Worm (Caenorhabditis elegans): Measurements from ENCODE around the gene C27B7.5.

Gene C27B7.5

DNA sequence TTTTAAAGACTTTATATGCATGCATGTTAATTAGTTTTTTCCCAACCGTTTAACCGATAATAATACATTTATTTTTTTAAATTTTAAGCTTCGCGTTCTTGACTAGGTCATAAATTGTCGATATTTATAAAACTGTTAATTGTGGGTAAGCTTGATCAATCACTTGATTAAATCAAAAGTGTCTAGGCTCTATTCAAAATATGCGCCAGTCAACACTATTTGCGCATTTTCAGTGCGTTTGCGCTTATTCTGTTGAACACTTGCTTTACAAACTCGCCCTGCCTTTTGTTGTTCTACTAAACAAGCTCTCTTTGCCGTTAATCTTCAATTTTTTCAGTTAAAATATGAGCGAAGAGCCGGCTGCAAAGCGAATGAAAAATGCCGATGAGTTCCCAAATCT lies 10.3 kb upstream of the C27B7.5 start, which contains the start of gene spr-2:
Gene spr-2, plus strand, starts transcription at position 332 of the 400 bp plus-strand sequence.
- TF ChIP-seq unc-42 (tag; optimal IDR thresholded peaks at IDR 0.05): peak; percentile 85
- peak; percentile 16 for TF ChIP-seq ceh-31 (tag; optimal IDR thresholded peaks at IDR 0.05)
- peak; percentile 36 for TF ChIP-seq unc-86 (tag; optimal IDR thresholded peaks at IDR 0.05)
- peak; percentile 8 for TF ChIP-seq fkh-10 (GFP tag; optimal IDR thresholded peaks at IDR 0.05)
- TF ChIP-seq ceh-14 (tag; optimal IDR thresholded peaks at IDR 0.05): peak; percentile 17
- TF ChIP-seq ceh-30 (tag; optimal IDR thresholded peaks at IDR 0.05): peak; percentile 13
- no peak for TF ChIP-seq unc-3 (GFP tag; conservative IDR thresholded peaks at IDR 0.05)
- TF ChIP-seq unc-3 (tag; optimal IDR thresholded peaks at IDR 0.05): no peak
- TF ChIP-seq hlh-30 (tag; optimal IDR thresholded peaks at IDR 0.05; ENCODE audit: insufficient read depth): peak; percentile 21
- no peak for TF ChIP-seq ceh-45 (GFP tag; IDR thresholded peaks at IDR 0.05)

DNA sequence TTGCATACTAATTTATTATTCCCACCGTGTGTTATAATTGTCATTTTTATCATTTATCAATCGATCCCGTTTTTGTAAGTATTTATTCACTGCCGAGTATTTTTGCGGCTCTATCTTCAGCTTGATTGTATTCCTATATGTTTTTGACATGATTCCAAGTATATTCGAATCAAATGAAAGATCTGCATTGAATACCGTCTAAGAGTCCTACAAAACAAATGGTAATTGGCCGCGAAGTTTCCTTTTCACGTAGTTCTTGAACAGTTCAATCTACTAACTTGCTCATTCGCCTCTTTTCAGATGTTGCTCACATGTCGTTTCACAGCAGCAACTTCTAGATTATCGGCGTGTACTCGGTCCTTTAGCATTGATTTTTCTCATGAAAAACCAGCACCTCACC lies 8.9 kb upstream of the C27B7.5 start, which contains the start of gene C27B7.2:
Gene C27B7.2, plus strand, starts transcription at position 301 of the 400 bp plus-strand sequence.
- TF ChIP-seq tbx-2 (tag; optimal IDR thresholded peaks at IDR 0.05): no peak
- TF ChIP-seq ceh-9 (tag; optimal IDR thresholded peaks at IDR 0.05): no peak
- TF ChIP-seq syd-9 (tag; optimal IDR thresholded peaks at IDR 0.05): no peak
- no peak for TF ChIP-seq lim-6 (tag; optimal IDR thresholded peaks at IDR 0.05)
- no peak for TF ChIP-seq ceh-30 (tag; optimal IDR thresholded peaks at IDR 0.05)
- no peak for TF ChIP-seq pha-2 (tag; optimal IDR thresholded peaks at IDR 0.05)

DNA sequence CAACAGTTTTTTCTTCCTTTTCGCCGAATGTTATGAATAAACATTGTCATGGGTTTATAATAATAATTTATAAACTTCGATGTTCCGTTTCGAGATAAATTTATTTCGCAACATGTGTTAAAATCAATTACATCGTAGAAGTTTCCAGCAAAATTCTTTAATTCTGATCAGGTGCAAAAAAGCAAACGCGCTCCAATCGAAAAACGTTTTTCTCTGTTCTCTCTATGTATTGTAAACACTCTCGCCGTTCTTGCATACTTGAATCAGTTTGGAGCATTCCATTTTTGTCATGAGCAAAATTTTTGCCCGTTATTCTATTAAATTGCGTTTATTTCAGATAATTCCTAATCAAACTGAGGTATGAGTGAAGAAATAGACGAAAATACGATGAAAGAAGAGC lies 7.7 kb upstream of the C27B7.5 start, which contains the start of gene rad-54.L2:
Gene rad-54.L2, plus strand, starts transcription at position 332 of the 400 bp plus-strand sequence.
- TF ChIP-seq pax-1 (tag; optimal IDR thresholded peaks at IDR 0.05) (peak; percentile 46), unc-55 (GFP tag; optimal IDR thresholded peaks at IDR 0.05) (peak; percentile 62), fkh-6 (tag; optimal IDR thresholded peaks at IDR 0.05) (no peak), ceh-22 (tag; optimal IDR thresholded peaks at IDR 0.05) (no peak), ceh-31 (tag; optimal IDR thresholded peaks at IDR 0.05) (peak; percentile 40), eyg-1 (tag; optimal IDR thresholded peaks at IDR 0.05) (no peak), gmeb-2 (tag; optimal IDR thresholded peaks at IDR 0.05) (no peak), hlh-30 (tag; optimal IDR thresholded peaks at IDR 0.05; ENCODE audit: insufficient read depth) (peak; percentile 55), C08G9.2 (tag; optimal IDR thresholded peaks at IDR 0.05) (no peak), nfya-1 (tag; optimal IDR thresholded peaks at IDR 0.05) (peak; percentile 0)

DNA sequence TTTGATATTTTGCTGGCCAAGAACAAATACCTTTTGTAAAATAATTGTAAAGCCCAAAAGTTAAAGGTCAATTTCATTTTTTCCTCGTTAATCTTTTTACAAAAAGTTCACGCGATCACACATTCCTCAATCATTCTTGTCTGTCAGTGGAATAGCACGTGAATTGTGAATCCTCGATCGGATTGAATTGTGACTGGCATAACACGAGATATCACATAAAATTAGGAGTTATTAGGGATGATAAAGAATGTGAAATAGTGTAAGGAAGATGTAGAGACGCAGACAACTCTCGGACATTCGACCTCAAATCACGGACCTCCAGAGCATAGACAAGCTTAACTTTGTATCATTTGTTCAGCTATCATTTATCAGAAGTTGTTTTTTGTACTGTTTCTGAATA lies 4.7 kb downstream of the C27B7.5 start, which contains the start of gene C27B7.6:
Gene C27B7.6, minus strand, starts transcription at position 182 of the 400 bp plus-strand sequence.
- TF ChIP-seq unc-55 (GFP tag; optimal IDR thresholded peaks at IDR 0.05) (peak; percentile 69), ztf-16 (tag; optimal IDR thresholded peaks at IDR 0.05) (no peak)

DNA sequence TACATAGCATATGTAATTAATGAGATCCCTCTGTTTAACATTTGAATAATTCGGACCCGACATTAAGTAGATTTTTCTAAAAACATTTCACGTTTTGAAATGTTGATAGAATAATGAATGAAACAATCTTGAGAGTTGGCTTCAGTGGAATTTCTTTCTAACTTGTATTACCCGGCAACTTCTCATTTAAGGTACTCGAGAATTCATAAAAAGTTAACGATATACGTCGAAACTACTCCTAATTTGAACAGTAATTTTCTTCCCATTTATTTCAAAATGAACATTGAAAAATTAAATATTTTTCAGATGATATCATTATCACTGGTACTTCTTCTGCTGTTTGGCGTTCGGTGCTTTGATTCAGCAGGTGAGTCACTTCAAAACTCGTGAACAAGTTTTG lies 5.3 kb downstream of the C27B7.5 start, which contains the start of gene C27B7.7:
Gene C27B7.7, plus strand, starts transcription at position 301 of the 400 bp plus-strand sequence.
- no peak for TF ChIP-seq lim-6 (tag; optimal IDR thresholded peaks at IDR 0.05)
- no peak for TF ChIP-seq pat-9 (tag; optimal IDR thresholded peaks at IDR 0.05)
- TF ChIP-seq sox-2 (GFP tag; IDR thresholded peaks at IDR 0.05): no peak
- TF ChIP-seq ama-1 (optimal IDR thresholded peaks at IDR 0.05): no peak
- no peak for TF ChIP-seq fkh-6 (tag; optimal IDR thresholded peaks at IDR 0.05)
- TF ChIP-seq pha-2 (tag; optimal IDR thresholded peaks at IDR 0.05): no peak

DNA sequence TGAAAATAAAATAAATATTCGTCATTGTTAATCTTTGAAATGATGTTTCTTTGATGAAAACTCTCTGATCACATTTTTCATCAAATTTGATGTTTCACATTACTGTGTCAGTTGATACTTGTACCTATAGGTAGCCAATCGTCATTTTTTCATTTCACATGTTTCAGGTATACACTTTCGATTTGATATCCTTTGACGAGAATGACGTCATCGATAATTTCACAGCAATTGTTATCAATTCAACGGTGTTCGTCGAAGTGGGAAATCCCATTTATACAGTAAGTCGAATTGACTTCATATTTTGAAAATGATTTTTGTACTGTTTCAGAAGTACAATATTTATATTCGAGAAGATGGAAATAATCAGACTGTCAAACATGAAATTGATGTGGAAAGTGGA lies 12.7 kb downstream of the C27B7.5 start:
- TF ChIP-seq sox-4 (tag; optimal IDR thresholded peaks at IDR 0.05): no peak
- no peak for TF ChIP-seq hlh-30 (tag; optimal IDR thresholded peaks at IDR 0.05; ENCODE audit: insufficient read depth)
- no peak for TF ChIP-seq eyg-1 (tag; optimal IDR thresholded peaks at IDR 0.05)
- TF ChIP-seq elt-2 (tag; optimal IDR thresholded peaks at IDR 0.05): no peak

DNA sequence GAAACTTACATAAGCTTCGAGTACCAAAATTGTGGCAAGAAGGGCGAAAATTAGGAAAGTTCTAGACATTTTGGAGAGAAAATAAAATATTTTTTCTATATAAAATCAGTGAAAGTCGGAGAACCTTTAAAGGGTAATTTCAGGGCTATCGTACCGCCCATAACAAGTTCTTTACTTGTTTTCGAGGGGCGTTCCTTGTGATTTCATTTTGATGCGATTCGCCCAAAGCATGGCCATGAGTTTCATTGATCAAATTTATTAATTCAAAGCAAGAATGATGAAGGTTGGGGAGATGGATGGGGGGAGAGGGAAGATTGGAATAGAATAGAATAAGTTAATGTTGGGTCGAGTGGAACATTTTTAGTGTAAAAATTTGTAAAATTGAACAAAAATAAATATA lies 14.6 kb downstream of the C27B7.5 start, which contains the start of gene C27B7.9:
Gene C27B7.9, minus strand, starts transcription at position 101 of the 400 bp plus-strand sequence.
- no peak for TF ChIP-seq ttx-3 (tag; optimal IDR thresholded peaks at IDR 0.05)
